Worm (Caenorhabditis elegans) whole organism, late embryonic: ENCODE measurements around the gene rrsr-1.

Experiments used
- C08G9.2 ChIP-seq: sonication (generic microtip); optimal IDR thresholded peaks from 2 replicates; lab custom pipeline; 2016; ENCODE audit warnings: mild to moderate bottlenecking, missing genetic modification characterization, moderate library complexity, missing compliant biosample characterization
- F13H6.1 ChIP-seq: sonication (generic microtip); optimal IDR thresholded peaks from 2 replicates; lab custom pipeline; 2016; ENCODE audit warnings: missing genetic modification characterization, missing compliant biosample characterization
- Y22D7AL.16 ChIP-seq: sonication (generic microtip); optimal IDR thresholded peaks from 2 replicates; lab custom pipeline; 2016; ENCODE audit warnings: missing genetic modification characterization, missing compliant biosample characterization
- ahr-1 ChIP-seq: sonication (generic microtip); optimal IDR thresholded peaks from 2 replicates; lab custom pipeline; 2016; ENCODE audit warnings: missing genetic modification characterization, missing compliant biosample characterization
- ama-1 ChIP-seq: fragments of 150-350 bp; optimal IDR thresholded peaks from 2 replicates; lab custom pipeline; 2014
- ceh-18 ChIP-seq: sonication (generic microtip); optimal IDR thresholded peaks from 2 replicates; lab custom pipeline; 2016; ENCODE audit warnings: missing genetic modification characterization, missing compliant biosample characterization
- ceh-19 ChIP-seq: fragments of 200-800 bp; sonication (Bioruptor generic); optimal IDR thresholded peaks from 2 replicates; lab custom pipeline; 2018; ENCODE audit warnings: mild to moderate bottlenecking, missing genetic modification characterization, missing compliant biosample characterization
- ceh-24 ChIP-seq: sonication (generic microtip); optimal IDR thresholded peaks from 2 replicates; lab custom pipeline; 2016; ENCODE audit warnings: mild to moderate bottlenecking, missing genetic modification characterization, missing compliant biosample characterization
- ceh-31 ChIP-seq: sonication (generic microtip); optimal IDR thresholded peaks from 2 replicates; lab custom pipeline; 2016; ENCODE audit warnings: missing genetic modification characterization, missing compliant biosample characterization
- ceh-45 ChIP-seq: fragments of 200-800 bp; sonication (Bioruptor generic); IDR thresholded peaks from 2 replicates; pipeline ENCODE4 v1.3.6; 2022; ENCODE audit warnings: missing genetic modification reagents, missing genetic modification characterization, missing compliant biosample characterization
- ceh-9 ChIP-seq: sonication (generic microtip); optimal IDR thresholded peaks from 2 replicates; lab custom pipeline; 2016; ENCODE audit warnings: mild to moderate bottlenecking, missing genetic modification characterization, inconsistent platforms, missing compliant biosample characterization
- dve-1 ChIP-seq: sonication (generic microtip); optimal IDR thresholded peaks from 2 replicates; lab custom pipeline; 2017; ENCODE audit warnings: antibody characterized with exemption, mild to moderate bottlenecking, missing genetic modification characterization, missing compliant biosample characterization
- elt-2 ChIP-seq: sonication (generic microtip); optimal IDR thresholded peaks from 2 replicates; lab custom pipeline; 2016; ENCODE audit warnings: missing genetic modification reagents, missing genetic modification characterization, missing compliant biosample characterization
- eyg-1 ChIP-seq: sonication (generic microtip); optimal IDR thresholded peaks from 2 replicates; lab custom pipeline; 2016; ENCODE audit warnings: missing genotype, missing genetic modification characterization, missing compliant biosample characterization
- fkh-10 ChIP-seq: fragments of 150-350 bp; optimal IDR thresholded peaks from 2 replicates; lab custom pipeline; 2014; ENCODE audit warnings: missing biosample characterization, missing genetic modification reagents, missing genetic modification characterization
- gmeb-2 ChIP-seq: sonication (generic microtip); optimal IDR thresholded peaks from 2 replicates; lab custom pipeline; 2016; ENCODE audit warnings: missing genetic modification characterization, inconsistent platforms, missing compliant biosample characterization
- hlh-13 ChIP-seq: fragments of 200-800 bp; sonication (Bioruptor generic); optimal IDR thresholded peaks from 2 replicates; lab custom pipeline; 2018; ENCODE audit warnings: mild to moderate bottlenecking, missing genetic modification characterization, missing compliant biosample characterization
- hlh-15 ChIP-seq: sonication (generic microtip); optimal IDR thresholded peaks from 2 replicates; lab custom pipeline; 2016; ENCODE audit warnings: missing genetic modification characterization, missing compliant biosample characterization
- hlh-30 ChIP-seq: sonication (generic microtip); optimal IDR thresholded peaks from 2 replicates; lab custom pipeline; 2017; ENCODE audit warnings: antibody characterized with exemption, missing genetic modification characterization, missing compliant biosample characterization; ENCODE audit not compliant: insufficient read depth
- hlh-6 ChIP-seq: sonication (generic microtip); optimal IDR thresholded peaks from 2 replicates; lab custom pipeline; 2016; ENCODE audit warnings: missing genotype, missing genetic modification characterization, missing compliant biosample characterization
- hlh-8 ChIP-seq: sonication (generic microtip); optimal IDR thresholded peaks from 2 replicates; lab custom pipeline; 2016; ENCODE audit warnings: missing genotype, missing genetic modification characterization, missing compliant biosample characterization
- lin-11 ChIP-seq: fragments of 200-800 bp; sonication (Bioruptor generic); optimal IDR thresholded peaks from 2 replicates; lab custom pipeline; 2018; ENCODE audit warnings: mild to moderate bottlenecking, missing genetic modification characterization, missing compliant biosample characterization
- mec-3 ChIP-seq: sonication (generic microtip); optimal IDR thresholded peaks from 2 replicates; lab custom pipeline; 2016; ENCODE audit warnings: borderline replicate concordance, missing genetic modification characterization, missing compliant biosample characterization
- nfya-1 ChIP-seq: sonication (generic microtip); optimal IDR thresholded peaks from 2 replicates; lab custom pipeline; 2017; ENCODE audit warnings: missing genetic modification characterization, mild to moderate bottlenecking, missing compliant biosample characterization, antibody characterized with exemption, moderate library complexity
- nhr-232 ChIP-seq: sonication (generic microtip); optimal IDR thresholded peaks from 2 replicates; lab custom pipeline; 2016; ENCODE audit warnings: missing genetic modification characterization, missing compliant biosample characterization
- odd-2 ChIP-seq: sonication (generic microtip); optimal IDR thresholded peaks from 2 replicates; lab custom pipeline; 2017; ENCODE audit warnings: antibody characterized with exemption, mild to moderate bottlenecking, missing genetic modification characterization, missing compliant biosample characterization
- pag-3 ChIP-seq: sonication (generic microtip); optimal IDR thresholded peaks from 2 replicates; lab custom pipeline; 2016; ENCODE audit warnings: missing compliant biosample characterization, missing genetic modification characterization, borderline replicate concordance
- pat-9 ChIP-seq: fragments of 200-800 bp; sonication (Bioruptor generic); optimal IDR thresholded peaks from 2 replicates; lab custom pipeline; 2018; ENCODE audit warnings: mild to moderate bottlenecking, missing genetic modification characterization, moderate library complexity, missing compliant biosample characterization
- pax-1 ChIP-seq: fragments of 150-350 bp; optimal IDR thresholded peaks from 2 replicates; lab custom pipeline; 2014; ENCODE audit warnings: missing biosample characterization, missing genetic modification characterization
- pha-4 ChIP-seq: fragments of 150-350 bp; optimal IDR thresholded peaks from 2 replicates; lab custom pipeline; 2018; ENCODE audit warnings: missing biosample characterization, missing genetic modification reagents, missing genetic modification characterization
- ref-2 ChIP-seq: sonication (generic microtip); optimal IDR thresholded peaks from 2 replicates; lab custom pipeline; 2016; ENCODE audit warnings: missing genetic modification characterization, missing compliant biosample characterization
- rnt-1 ChIP-seq: sonication (generic microtip); optimal IDR thresholded peaks from 2 replicates; lab custom pipeline; 2016; ENCODE audit warnings: missing genetic modification characterization, missing compliant biosample characterization
- sdc-2 ChIP-seq: sonication (generic microtip); optimal IDR thresholded peaks from 2 replicates; lab custom pipeline; 2016; ENCODE audit warnings: missing genotype, missing genetic modification characterization, missing compliant biosample characterization
- syd-9 ChIP-seq: sonication (generic microtip); optimal IDR thresholded peaks from 2 replicates; lab custom pipeline; 2016; ENCODE audit warnings: mild to moderate bottlenecking, missing genetic modification characterization, moderate library complexity, missing compliant biosample characterization
- tbx-2 ChIP-seq: sonication (generic microtip); optimal IDR thresholded peaks from 2 replicates; lab custom pipeline; 2016; ENCODE audit warnings: missing genetic modification characterization, missing compliant biosample characterization
- tbx-7 ChIP-seq: sonication (generic microtip); optimal IDR thresholded peaks from 2 replicates; lab custom pipeline; 2016; ENCODE audit warnings: missing genotype, missing genetic modification characterization, missing compliant biosample characterization
- ttx-3 ChIP-seq: sonication (generic microtip); optimal IDR thresholded peaks from 2 replicates; lab custom pipeline; 2016; ENCODE audit warnings: missing genetic modification reagents, missing genetic modification characterization, missing compliant biosample characterization
- unc-86 ChIP-seq: sonication (generic microtip); optimal IDR thresholded peaks from 2 replicates; lab custom pipeline; 2016; ENCODE audit warnings: missing genetic modification characterization, missing compliant biosample characterization

The rrsr-1 gene

ce11 chrV:14439236-14439635 is 14.4 kb upstream of the rrsr-1 start:
- TF ChIP-seq dve-1 (no peak), pha-4 (tag; lab: Kevin White, UChicago) (no peak), C08G9.2 (no peak), unc-86 (tag; lab: Kevin White, UChicago) (no peak), nfya-1 (tag; lab: Kevin White, UChicago) (no peak), fkh-10 (GFP tag; lab: Kevin White, UChicago) (no peak), ceh-31 (tag; lab: Kevin White, UChicago) (no peak), ahr-1 (tag; lab: Kevin White, UChicago) (no peak), pax-1 (tag; lab: Kevin White, UChicago) (no peak), sdc-2 (tag; lab: Kevin White, UChicago) (no peak), ama-1 (no peak), lin-11 (no peak), hlh-30 (tag; lab: Kevin White, UChicago) (no peak), mec-3 (tag; lab: Kevin White, UChicago) (no peak), gmeb-2 (tag; lab: Kevin White, UChicago) (no peak), ttx-3 (no peak), elt-2 (tag; lab: Kevin White, UChicago) (no peak)

ce11 chrV:14438099-14438739 is 13.4 kb upstream of the rrsr-1 start:
- TF ChIP-seq ceh-9 (tag; lab: Kevin White, UChicago) = no peak
- no peak for TF ChIP-seq syd-9 (tag; lab: Kevin White, UChicago)
- TF ChIP-seq F13H6.1 (tag; lab: Kevin White, UChicago) = no peak
- no peak for TF ChIP-seq ceh-45 (GFP tag; lab: Robert Waterston, UW)
- TF ChIP-seq pat-9 (tag; lab: Kevin White, UChicago) = no peak
- no peak for TF ChIP-seq ceh-24 (tag; lab: Kevin White, UChicago)
- TF ChIP-seq hlh-6 (tag; lab: Kevin White, UChicago) = no peak
- no peak for TF ChIP-seq pax-1 (tag; lab: Kevin White, UChicago)
- TF ChIP-seq hlh-8 = no peak
- TF ChIP-seq hlh-15 (tag; lab: Kevin White, UChicago) = no peak
- no peak for TF ChIP-seq Y22D7AL.16 (tag; lab: Kevin White, UChicago)
- TF ChIP-seq eyg-1 (tag; lab: Kevin White, UChicago) = no peak
- no peak for TF ChIP-seq tbx-2 (tag; lab: Kevin White, UChicago)
- no peak for TF ChIP-seq dve-1
- TF ChIP-seq odd-2 (tag; lab: Kevin White, UChicago) = no peak
- TF ChIP-seq rnt-1 (tag; lab: Kevin White, UChicago) = no peak
- TF ChIP-seq nhr-232 (tag; lab: Kevin White, UChicago) = no peak
- TF ChIP-seq tbx-7 (tag; lab: Kevin White, UChicago) = no peak
- no peak for TF ChIP-seq pag-3 (tag; lab: Kevin White, UChicago)
- TF ChIP-seq ceh-31 (tag; lab: Kevin White, UChicago) = no peak

ce11 chrV:14437355-14437754 is 12.5 kb upstream of the rrsr-1 start:
- no peak for TF ChIP-seq ref-2 (tag; lab: Kevin White, UChicago)
- no peak for TF ChIP-seq hlh-30 (tag; lab: Kevin White, UChicago)

DNA sequence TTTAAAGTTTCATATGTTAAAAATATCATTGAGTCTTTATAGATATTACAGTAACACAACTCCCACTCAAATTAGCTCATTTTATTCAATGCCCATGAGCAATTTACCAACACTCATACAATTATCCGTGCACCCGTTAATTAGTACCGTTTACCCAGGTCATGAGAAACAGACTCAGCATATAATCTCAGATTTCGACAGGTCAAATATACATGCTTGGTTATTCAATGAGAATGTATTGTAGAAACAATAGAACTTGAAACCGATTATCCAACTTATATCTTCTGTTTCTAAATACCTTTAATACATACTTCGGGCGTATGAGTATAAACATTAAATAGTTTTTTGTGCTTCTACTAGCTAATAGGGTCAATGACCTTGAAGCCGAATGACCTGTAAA is 11.4 kb upstream of the rrsr-1 start:
- TF ChIP-seq fkh-10 (GFP tag; lab: Kevin White, UChicago) (no peak), ceh-19 (GFP tag; lab: Kevin White, UChicago) (no peak), lin-11 (no peak), hlh-13 (GFP tag; lab: Kevin White, UChicago) (no peak), nfya-1 (tag; lab: Kevin White, UChicago) (no peak), ref-2 (tag; lab: Kevin White, UChicago) (no peak), ceh-9 (tag; lab: Kevin White, UChicago) (no peak), ceh-18 (tag; lab: Kevin White, UChicago) (no peak)
